Worm (Caenorhabditis elegans) whole organism, mixed stage, embryonic: ENCODE measurements around the gene math-20.
"Not testable (repeated sequence)": the region's sequence is repeated elsewhere in the genome, so short reads cannot be mapped to it uniquely, and the experiment has no call there.

ENCODE experiments used
- M03D4.4 ChIP-seq: sonication (generic microtip); optimal IDR thresholded peaks from 2 replicates; lab custom pipeline; 2017; ENCODE audit warnings: mild to moderate bottlenecking, missing genetic modification characterization, missing compliant biosample characterization
- bed-3 ChIP-seq: fragments of 200-800 bp; sonication (Bioruptor generic); optimal IDR thresholded peaks from 3 replicates; lab custom pipeline; 2018; ENCODE audit warnings: mild to moderate bottlenecking, missing genetic modification characterization, moderate library complexity, missing compliant biosample characterization
- blmp-1 ChIP-seq: fragments of 150-350 bp; optimal IDR thresholded peaks from 2 replicates; lab custom pipeline; 2014; ENCODE audit warnings: missing biosample characterization, missing genetic modification characterization
- ceh-39 ChIP-seq: fragments of 150-350 bp; optimal IDR thresholded peaks from 2 replicates; lab custom pipeline; 2014; ENCODE audit warnings: missing biosample characterization, missing genetic modification characterization
- ceh-43 ChIP-seq: fragments of 200-800 bp; sonication (Bioruptor generic); optimal IDR thresholded peaks from 2 replicates; lab custom pipeline; 2018; ENCODE audit warnings: mild to moderate bottlenecking, missing genetic modification characterization, moderate library complexity, missing compliant biosample characterization
- ceh-83 ChIP-seq: fragments of 200-800 bp; sonication (Bioruptor generic); optimal IDR thresholded peaks from 2 replicates; lab custom pipeline; 2018; ENCODE audit warnings: mild to moderate bottlenecking, missing genetic modification characterization, missing compliant biosample characterization
- ces-1 ChIP-seq: fragments of 150-350 bp; optimal IDR thresholded peaks from 2 replicates; lab custom pipeline; 2014; ENCODE audit warnings: missing biosample characterization, missing genetic modification reagents, missing genetic modification characterization
- cnd-1 ChIP-seq: fragments of 200-800 bp; sonication (Bioruptor generic); optimal IDR thresholded peaks from 2 replicates; lab custom pipeline; 2018; ENCODE audit warnings: mild to moderate bottlenecking, missing genetic modification characterization, missing compliant biosample characterization
- drap-1 ChIP-seq: fragments of 200-800 bp; sonication (Bioruptor generic); optimal IDR thresholded peaks from 3 replicates; lab custom pipeline; 2018; ENCODE audit warnings: mild to moderate bottlenecking, missing genetic modification characterization, missing compliant biosample characterization
- elt-1 ChIP-seq: sonication (generic microtip); optimal IDR thresholded peaks from 2 replicates; lab custom pipeline; 2017; ENCODE audit warnings: missing genetic modification characterization, mild to moderate bottlenecking, missing compliant biosample characterization, antibody characterized with exemption, moderate library complexity, borderline replicate concordance; ENCODE audit not compliant: insufficient read depth
- elt-3 ChIP-seq: fragments of 150-350 bp; optimal IDR thresholded peaks from 2 replicates; lab custom pipeline; 2014; ENCODE audit warnings: missing biosample characterization, missing genetic modification characterization
- flh-1 ChIP-seq: fragments of 200-800 bp; sonication (Bioruptor generic); optimal IDR thresholded peaks from 2 replicates; lab custom pipeline; 2018; ENCODE audit warnings: mild to moderate bottlenecking, missing genetic modification characterization, moderate library complexity, missing compliant biosample characterization
- ham-2 ChIP-seq: fragments of 200-800 bp; sonication (Bioruptor generic); optimal IDR thresholded peaks from 2 replicates; lab custom pipeline; 2018; ENCODE audit warnings: mild to moderate bottlenecking, missing genetic modification characterization, missing compliant biosample characterization
- lin-13 ChIP-seq: fragments of 150-350 bp; optimal IDR thresholded peaks from 2 replicates; lab custom pipeline; 2014; ENCODE audit warnings: missing biosample characterization, missing genetic modification characterization
- lin-32 ChIP-seq: fragments of 200-800 bp; sonication (Bioruptor generic); optimal IDR thresholded peaks from 2 replicates; lab custom pipeline; 2018; ENCODE audit warnings: mild to moderate bottlenecking, missing genetic modification characterization, missing compliant biosample characterization
- lsy-2 ChIP-seq: fragments of 150-350 bp; optimal IDR thresholded peaks from 2 replicates; lab custom pipeline; 2014; ENCODE audit warnings: missing biosample characterization, missing genetic modification characterization
- mab-5 ChIP-seq: fragments of 150-350 bp; optimal IDR thresholded peaks from 2 replicates; lab custom pipeline; 2014; ENCODE audit warnings: missing biosample characterization, missing genetic modification characterization
- mep-1 ChIP-seq: fragments of 150-350 bp; optimal IDR thresholded peaks from 2 replicates; lab custom pipeline; 2017; ENCODE audit warnings: missing biosample characterization, missing genetic modification reagents, missing genetic modification characterization, inconsistent platforms
- mls-2 ChIP-seq: sonication (generic microtip); optimal IDR thresholded peaks from 2 replicates; lab custom pipeline; 2016; ENCODE audit warnings: mild to moderate bottlenecking, missing genetic modification characterization, moderate library complexity, missing compliant biosample characterization
- nhr-12 ChIP-seq: fragments of 150-350 bp; optimal IDR thresholded peaks from 2 replicates; lab custom pipeline; 2014; ENCODE audit warnings: missing biosample characterization, missing genetic modification characterization
- nhr-2 ChIP-seq: fragments of 150-350 bp; optimal IDR thresholded peaks from 2 replicates; lab custom pipeline; 2014; ENCODE audit warnings: missing biosample characterization, missing genetic modification characterization
- nhr-237 ChIP-seq: fragments of 150-350 bp; optimal IDR thresholded peaks from 2 replicates; lab custom pipeline; 2014; ENCODE audit warnings: missing biosample characterization, missing genetic modification characterization
- nhr-28 ChIP-seq: fragments of 150-350 bp; optimal IDR thresholded peaks from 2 replicates; lab custom pipeline; 2014; ENCODE audit warnings: missing biosample characterization, missing genetic modification characterization
- nhr-76 ChIP-seq: sonication (generic microtip); optimal IDR thresholded peaks from 2 replicates; lab custom pipeline; 2017; ENCODE audit warnings: missing biosample characterization, missing genetic modification characterization
- pha-4 ChIP-seq: fragments of 150-350 bp; optimal IDR thresholded peaks from 2 replicates; lab custom pipeline; 2018; ENCODE audit warnings: missing biosample characterization, missing genetic modification reagents, missing genetic modification characterization
- sem-2 ChIP-seq: fragments of 200-800 bp; sonication (Bioruptor generic); optimal IDR thresholded peaks from 2 replicates; lab custom pipeline; 2018; ENCODE audit warnings: mild to moderate bottlenecking, missing genetic modification characterization, missing compliant biosample characterization
- snpc-4 ChIP-seq: fragments of 150-350 bp; optimal IDR thresholded peaks from 2 replicates; lab custom pipeline; 2014; ENCODE audit warnings: missing biosample characterization, missing genetic modification characterization
- sptf-1 ChIP-seq: sonication (generic microtip); optimal IDR thresholded peaks from 2 replicates; lab custom pipeline; 2017; ENCODE audit warnings: mild to moderate bottlenecking, missing genetic modification characterization, moderate library complexity, missing compliant biosample characterization
- unc-120 ChIP-seq: sonication (generic microtip); optimal IDR thresholded peaks from 2 replicates; lab custom pipeline; 2017; ENCODE audit warnings: missing genetic modification characterization, missing compliant biosample characterization; ENCODE audit not compliant: poor library complexity, severe bottlenecking
- unc-39 ChIP-seq: fragments of 150-350 bp; optimal IDR thresholded peaks from 2 replicates; lab custom pipeline; 2014; ENCODE audit warnings: missing biosample characterization, missing genetic modification characterization
- zip-8 ChIP-seq: fragments of 150-350 bp; optimal IDR thresholded peaks from 2 replicates; lab custom pipeline; 2014; ENCODE audit warnings: missing biosample characterization, missing genetic modification characterization
- ztf-11 ChIP-seq: fragments of 150-350 bp; optimal IDR thresholded peaks from 2 replicates; lab custom pipeline; 2014; ENCODE audit warnings: missing biosample characterization, missing genetic modification characterization

math-20 gene

DNA sequence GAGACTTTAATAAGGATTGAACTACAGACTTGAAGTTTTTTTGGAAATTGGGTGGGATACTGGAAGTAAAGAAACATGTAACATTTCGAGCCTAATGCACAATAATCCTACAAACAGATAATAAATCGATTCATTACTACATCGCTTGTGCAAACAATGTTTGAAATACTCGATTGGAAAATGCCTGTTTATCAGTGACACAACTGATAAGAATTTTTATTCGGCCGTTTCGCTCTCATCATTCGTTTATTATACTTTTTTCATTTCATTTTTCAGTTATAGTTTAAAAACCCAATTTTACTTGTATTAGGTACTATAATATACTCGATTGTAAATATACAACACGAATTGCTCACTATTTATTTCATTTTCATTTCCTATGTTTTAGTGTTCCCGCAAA, 593 bp upstream of the math-20 start:
- TF ChIP-seq snpc-4 (tag; lab: Kevin White, UChicago): no peak
- no peak for TF ChIP-seq mep-1
- TF ChIP-seq ceh-83: no peak
- TF ChIP-seq, all 35 proteins: peak for 0

DNA sequence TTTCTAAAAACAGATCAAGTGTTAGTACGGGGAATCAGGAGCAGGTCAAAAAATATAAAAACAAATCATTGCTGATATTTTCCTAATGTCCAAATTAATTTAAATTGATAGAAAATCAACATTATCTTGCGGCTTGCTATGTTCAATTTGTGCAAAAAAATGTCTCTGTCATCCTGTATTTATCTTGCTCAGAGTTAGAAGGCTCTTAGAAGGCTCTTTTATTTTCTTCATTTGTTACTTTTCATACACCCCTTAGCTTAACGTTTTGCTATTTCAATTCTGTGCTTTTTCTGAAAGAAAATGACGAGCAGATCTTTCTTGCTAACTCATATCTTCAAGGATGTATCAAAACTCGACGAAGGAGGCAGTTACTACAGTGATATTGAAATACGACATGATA, 2.2 kb downstream of the math-20 start, which contains the start of gene math-19:
Gene math-19, plus strand, starts transcription at position 301 of the 400 bp plus-strand sequence.
- not testable (repeated sequence) for TF ChIP-seq ceh-83; pha-4 (tag; lab: Kevin White, UChicago); ceh-39

DNA sequence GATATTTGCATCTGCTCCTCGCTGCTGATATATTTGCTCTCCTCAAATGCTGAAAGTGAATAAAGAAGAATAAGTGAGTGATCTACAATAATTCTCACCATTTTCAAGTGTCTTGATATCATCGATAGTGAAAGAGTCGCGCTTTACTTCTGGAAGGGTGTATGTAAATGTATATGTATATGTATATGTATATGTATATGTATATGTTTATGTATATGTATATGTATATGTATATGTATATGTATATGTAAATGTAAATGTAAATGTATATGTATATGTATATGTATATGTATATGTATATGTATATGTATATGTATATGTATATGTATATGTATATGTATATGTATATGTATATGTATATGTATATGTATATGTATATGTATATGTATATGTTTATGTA, 4.4 kb downstream of the math-20 start, which contains the start of gene ceh-84:
Gene ceh-84, minus strand, starts transcription at position 101 of the 400 bp plus-strand sequence.
- TF ChIP-seq zip-8 (tag; lab: Kevin White, UChicago); sptf-1 (tag; lab: Kevin White, UChicago); ceh-43 (GFP tag; lab: Kevin White, UChicago): not testable (repeated sequence)

DNA sequence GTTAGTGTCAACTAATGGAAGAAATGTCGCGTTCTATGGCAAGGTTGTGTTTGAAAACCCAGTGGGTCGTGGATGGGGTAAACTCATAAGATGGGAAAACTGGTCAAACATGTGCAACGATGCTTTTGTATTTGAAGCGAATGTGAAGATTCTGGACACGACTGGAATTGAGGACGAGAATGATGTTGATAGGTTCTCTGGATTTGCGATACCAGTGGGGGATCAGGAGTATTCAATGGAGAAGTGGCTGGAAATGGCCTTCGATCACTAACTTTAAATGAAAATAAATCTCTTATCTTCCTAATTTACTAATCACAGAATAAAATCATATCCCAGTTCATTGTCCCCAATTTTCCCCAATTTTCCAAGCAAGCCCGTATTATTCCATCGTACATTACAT, 14.8 kb downstream of the math-20 start:
- TF ChIP-seq lsy-2 (tag; lab: Kevin White, UChicago): no peak
- no peak for TF ChIP-seq cnd-1
- TF ChIP-seq M03D4.4 (tag; lab: Kevin White, UChicago): no peak
- TF ChIP-seq ceh-83: no peak
- TF ChIP-seq sem-2: no peak
- no peak for TF ChIP-seq nhr-12
- TF ChIP-seq drap-1 (GFP tag; lab: Kevin White, UChicago): no peak
- TF ChIP-seq ham-2 (GFP tag; lab: Kevin White, UChicago): no peak
- TF ChIP-seq unc-39: no peak
- no peak for TF ChIP-seq nhr-237
- TF ChIP-seq ceh-43 (GFP tag; lab: Kevin White, UChicago): no peak
- no peak for TF ChIP-seq pha-4 (tag; lab: Kevin White, UChicago)
- no peak for TF ChIP-seq elt-3 (tag; lab: Kevin White, UChicago)
- TF ChIP-seq nhr-28: no peak

DNA sequence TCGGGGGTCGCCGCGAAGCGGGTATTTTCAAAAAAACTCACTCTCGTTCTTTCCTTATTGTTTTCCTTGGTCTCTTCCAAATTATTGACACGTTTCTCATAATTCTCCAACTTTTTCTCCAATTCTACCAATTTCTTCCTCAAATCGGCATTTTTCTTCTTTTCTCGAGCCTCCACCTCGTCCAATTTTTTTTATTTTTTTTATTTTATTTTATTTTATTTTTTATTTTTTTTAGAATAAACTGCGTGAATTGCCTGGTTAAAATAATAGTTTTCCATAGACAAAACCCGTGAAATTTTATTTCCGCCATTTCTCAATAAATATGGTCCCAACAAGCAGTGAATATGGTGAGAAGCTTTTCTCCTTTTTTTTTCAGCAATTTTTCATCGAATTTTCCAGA, 16.4 kb downstream of the math-20 start, which contains the start of gene F59H6.15:
Gene F59H6.15, plus strand, starts transcription at position 301 of the 400 bp plus-strand sequence.
- no peak for TF ChIP-seq nhr-2 (tag; lab: Kevin White, UChicago)
- TF ChIP-seq nhr-76 (tag; lab: Kevin White, UChicago): no peak
- TF ChIP-seq nhr-12: no peak
- TF ChIP-seq nhr-28: no peak
- TF ChIP-seq cnd-1: no peak
- no peak for TF ChIP-seq mep-1
- no peak for TF ChIP-seq mab-5 (tag; lab: Kevin White, UChicago)
- TF ChIP-seq drap-1 (GFP tag; lab: Kevin White, UChicago): no peak

DNA sequence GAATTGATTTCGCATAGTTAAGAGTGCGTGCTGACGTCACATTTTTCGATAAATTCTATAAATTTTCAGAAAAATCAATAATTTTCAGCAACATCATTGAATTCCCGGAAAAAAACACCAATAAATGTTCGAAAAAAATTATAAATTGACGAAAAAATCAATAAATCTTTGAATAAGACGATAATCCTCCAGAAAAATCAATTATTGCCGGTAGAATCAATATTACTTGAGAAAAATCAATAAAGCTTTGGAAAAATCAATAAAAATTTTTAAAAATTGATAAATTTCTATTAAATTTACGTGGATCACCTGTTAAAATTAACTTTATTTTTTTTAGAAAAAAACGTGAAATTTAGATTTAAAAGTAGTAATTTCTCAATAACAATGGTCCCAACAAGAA, 17.5 kb downstream of the math-20 start:
- TF ChIP-seq lin-32 (GFP tag; lab: Kevin White, UChicago) (no peak), unc-39 (no peak), unc-120 (tag; lab: Kevin White, UChicago) (no peak), nhr-76 (tag; lab: Kevin White, UChicago) (no peak), mab-5 (tag; lab: Kevin White, UChicago) (no peak), blmp-1 (tag; lab: Kevin White, UChicago) (no peak), flh-1 (GFP tag; lab: Kevin White, UChicago) (no peak), cnd-1 (no peak)

DNA sequence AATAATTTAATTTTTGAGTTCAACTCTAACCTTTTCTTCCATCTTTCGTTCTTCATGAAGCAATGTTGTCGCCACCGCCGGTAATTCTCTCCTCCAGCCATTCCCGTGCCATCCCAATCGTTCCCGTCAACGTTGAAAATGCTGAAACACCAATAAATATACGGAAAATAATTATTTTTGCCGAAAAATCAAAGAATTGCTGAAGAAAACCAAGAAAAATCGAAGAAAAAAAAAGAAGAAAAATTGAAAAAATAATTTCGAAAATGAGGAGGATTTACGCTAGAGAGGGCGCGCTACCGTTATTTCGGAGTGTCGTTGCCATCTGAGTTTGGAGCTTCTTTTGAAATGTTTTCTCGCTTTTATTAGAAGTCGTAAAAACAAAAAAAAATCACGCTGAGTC, 27.2 kb downstream of the math-20 start, which contains the start of gene cya-2:
Gene cya-2, minus strand, starts transcription at position 101 of the 400 bp plus-strand sequence.
- TF ChIP-seq elt-1; ceh-39; blmp-1 (tag; lab: Kevin White, UChicago): not testable (repeated sequence)

DNA sequence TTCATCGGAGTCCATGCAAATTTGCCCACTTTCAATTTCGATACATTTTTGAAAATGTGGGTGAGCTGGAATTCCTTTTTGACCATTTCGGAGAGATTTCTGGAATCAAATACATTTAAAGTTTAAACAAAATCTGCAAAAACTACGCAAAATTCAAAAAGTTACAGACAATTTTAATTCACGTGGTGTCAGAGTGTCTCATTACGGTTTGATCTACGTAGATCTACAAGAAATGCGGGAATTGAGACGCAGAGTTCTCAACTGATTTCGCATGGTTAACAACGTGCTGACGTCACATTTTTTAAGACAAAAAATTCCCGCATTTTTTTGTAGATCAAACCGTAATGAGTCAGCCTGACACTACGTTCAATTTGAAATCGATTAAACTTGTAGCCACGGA, 30.2 kb downstream of the math-20 start, which contains the start of gene bath-21:
Gene bath-21, minus strand, starts transcription at position 101 of the 400 bp plus-strand sequence.
- TF ChIP-seq cnd-1 (no peak), ztf-11 (tag; lab: Kevin White, UChicago) (no peak), unc-120 (tag; lab: Kevin White, UChicago) (no peak), bed-3 (GFP tag; lab: Kevin White, UChicago) (no peak), sptf-1 (tag; lab: Kevin White, UChicago) (no peak), nhr-2 (tag; lab: Kevin White, UChicago) (no peak), sem-2 (no peak), mls-2 (tag; lab: Kevin White, UChicago) (no peak), lin-13 (tag; lab: Kevin White, UChicago) (no peak), ces-1 (no peak)
